Fruit fly (Drosophila melanogaster): ENCODE measurements around the gene CG7246.

Gene CG7246

dm6 chrX:9043711-9044505 is 36.9 kb downstream of the CG7246 start (continued):
- TF ChIP-seq NC2β (GFP tag; optimal IDR thresholded peaks at IDR 0.05) (no peak), bigmax (GFP tag; optimal IDR thresholded peaks at IDR 0.05) (no peak), grau (tag; optimal IDR thresholded peaks at IDR 0.05) (peak; percentile 79), CG9609 (GFP tag; optimal IDR thresholded peaks at IDR 0.05) (no peak), row (GFP tag; IDR thresholded peaks at IDR 0.05) (0 out of 3 replicates have a peak, but pooled peaks have one; percentile 13), Asciz (GFP tag; optimal IDR thresholded peaks at IDR 0.05) (no peak), jumu (GFP tag; optimal IDR thresholded peaks at IDR 0.05) (no peak), Ets65A (GFP tag) (no peak), ems (GFP tag; optimal IDR thresholded peaks at IDR 0.05) (no peak), CG14860 (GFP tag; IDR thresholded peaks at IDR 0.05; ENCODE audit: partially characterized antibody) (no peak), crol (GFP tag; IDR thresholded peaks at IDR 0.05) (0 out of 2 replicates have a peak, but pooled peaks have one; percentile 43), bab2 (GFP tag; optimal IDR thresholded peaks at IDR 0.05) (no peak), bowl (GFP tag; IDR thresholded peaks at IDR 0.05) (no peak), vnd (GFP tag; IDR thresholded peaks at IDR 0.05; ENCODE audit: partially characterized antibody) (no peak), CG30431 (GFP tag; optimal IDR thresholded peaks at IDR 0.05) (no peak), fd102C (GFP tag; optimal IDR thresholded peaks at IDR 0.05) (no peak), D (optimal IDR thresholded peaks at IDR 0.05) (no peak), D (GFP tag; optimal IDR thresholded peaks at IDR 0.05) (no peak), CG16779 (GFP tag; IDR thresholded peaks at IDR 0.05) (no peak), CG5953 (GFP tag; IDR thresholded peaks at IDR 0.05) (no peak), Ptx1 (GFP tag; IDR thresholded peaks at IDR 0.05) (no peak), sisA (GFP tag; IDR thresholded peaks at IDR 0.05) (no peak), pros (GFP tag; optimal IDR thresholded peaks at IDR 0.05) (peak; percentile 28), sd (tag; optimal IDR thresholded peaks at IDR 0.05) (peak; percentile 20), pho (GFP tag; optimal IDR thresholded peaks at IDR 0.05) (no peak), cad (GFP tag; optimal IDR thresholded peaks at IDR 0.05) (no peak), Med (GFP tag) (peak; percentile 53), Kr (GFP tag; optimal IDR thresholded peaks at IDR 0.05) (no peak), kni (GFP tag; optimal IDR thresholded peaks at IDR 0.05) (peak; percentile 7), nerfin-1 (tag; optimal IDR thresholded peaks at IDR 0.05) (no peak)

dm6 chrX:9042457-9043045 is 38.3 kb downstream of the CG7246 start:
- TF ChIP-seq TFAM (GFP tag; optimal IDR thresholded peaks at IDR 0.05) (no peak), Hsf (GFP tag; optimal IDR thresholded peaks at IDR 0.05) (no peak), unpg (GFP tag; optimal IDR thresholded peaks at IDR 0.05) (peak; percentile 49), HmgD (GFP tag; optimal IDR thresholded peaks at IDR 0.05) (no peak), emc (GFP tag; optimal IDR thresholded peaks at IDR 0.05) (no peak), CG34376 (GFP tag; optimal IDR thresholded peaks at IDR 0.05) (peak; percentile 5), gce (GFP tag; IDR thresholded peaks at IDR 0.05) (no peak), Dfd (GFP tag; optimal IDR thresholded peaks at IDR 0.05) (no peak), CG13296 (GFP tag; optimal IDR thresholded peaks at IDR 0.05) (no peak), psq (GFP tag; optimal IDR thresholded peaks at IDR 0.05) (no peak), pzg (GFP tag; optimal IDR thresholded peaks at IDR 0.05) (no peak), Six4 (GFP tag; optimal IDR thresholded peaks at IDR 0.05) (no peak), sug (tag; optimal IDR thresholded peaks at IDR 0.05) (peak; percentile 6), ssp (GFP tag; IDR thresholded peaks at IDR 0.05) (no peak), Hr51 (GFP tag; optimal IDR thresholded peaks at IDR 0.05) (peak; percentile 9 to 17), zf30C (GFP tag; optimal IDR thresholded peaks at IDR 0.05) (peak; percentile 83), CG17568 (GFP tag; optimal IDR thresholded peaks at IDR 0.05) (no peak), maf-S (GFP tag; optimal IDR thresholded peaks at IDR 0.05) (no peak), CrebB (tag; optimal IDR thresholded peaks at IDR 0.05) (no peak), Jarid2 (GFP tag; optimal IDR thresholded peaks at IDR 0.05) (peak; percentile 86), HLHmδ (GFP tag; optimal IDR thresholded peaks at IDR 0.05) (peak; percentile 35)
